Worm (Caenorhabditis elegans) whole organism, L4/young adult: ENCODE data around the gene hdl-2.

Experiments used
- W03F9.2 ChIP-seq: fragments of 150-350 bp; optimal IDR thresholded peaks from 2 replicates; lab custom pipeline; 2014; ENCODE audit warnings: missing biosample characterization, missing genetic modification characterization
- him-1 ChIP-seq: sonication (generic microtip); optimal IDR thresholded peaks from 2 replicates; lab custom pipeline; 2016; ENCODE audit warnings: missing genotype, missing genetic modification reagents, missing genetic modification characterization, missing compliant biosample characterization

ce11 chrIV:8840161-8840765 lies 33.7 kb upstream of the hdl-2 start, which contains the start of the genes T28C6.11 and T11B7.1:
- TF ChIP-seq W03F9.2 (tag; lab: Kevin White, UChicago) (no peak), him-1 (tag; lab: Kevin White, UChicago) (no peak)
